Worm (Caenorhabditis elegans) whole organism, late embryonic: ENCODE data around the gene irld-27.

ENCODE experiments used
- F13H6.1 ChIP-seq: sonication (generic microtip); optimal IDR thresholded peaks from 2 replicates; lab custom pipeline; 2016; ENCODE audit warnings: missing genetic modification characterization, missing compliant biosample characterization
- K02D7.2 ChIP-seq: sonication (generic microtip); optimal IDR thresholded peaks from 2 replicates; lab custom pipeline; 2017; ENCODE audit warnings: mild to moderate bottlenecking, missing genetic modification characterization, missing compliant biosample characterization
- Y22D7AL.16 ChIP-seq: sonication (generic microtip); optimal IDR thresholded peaks from 2 replicates; lab custom pipeline; 2016; ENCODE audit warnings: missing genetic modification characterization, missing compliant biosample characterization
- ahr-1 ChIP-seq: sonication (generic microtip); optimal IDR thresholded peaks from 2 replicates; lab custom pipeline; 2016; ENCODE audit warnings: missing genetic modification characterization, missing compliant biosample characterization
- ceh-14 ChIP-seq: sonication (generic microtip); optimal IDR thresholded peaks from 2 replicates; lab custom pipeline; 2016; ENCODE audit warnings: missing genotype, missing genetic modification characterization, missing compliant biosample characterization
- ceh-19 ChIP-seq: fragments of 200-800 bp; sonication (Bioruptor generic); optimal IDR thresholded peaks from 2 replicates; lab custom pipeline; 2018; ENCODE audit warnings: mild to moderate bottlenecking, missing genetic modification characterization, missing compliant biosample characterization
- ceh-2 ChIP-seq: sonication (generic microtip); optimal IDR thresholded peaks from 2 replicates; lab custom pipeline; 2016; ENCODE audit warnings: missing genotype, missing genetic modification characterization, missing compliant biosample characterization
- ceh-22 ChIP-seq: sonication (generic microtip); optimal IDR thresholded peaks from 2 replicates; lab custom pipeline; 2017; ENCODE audit warnings: missing biosample characterization, missing genetic modification characterization
- ceh-24 ChIP-seq: sonication (generic microtip); optimal IDR thresholded peaks from 2 replicates; lab custom pipeline; 2016; ENCODE audit warnings: mild to moderate bottlenecking, missing genetic modification characterization, missing compliant biosample characterization
- ceh-30 ChIP-seq: fragments of 150-350 bp; optimal IDR thresholded peaks from 2 replicates; lab custom pipeline; 2014; ENCODE audit warnings: missing biosample characterization, missing genetic modification characterization
- ceh-48 ChIP-seq: sonication (generic microtip); optimal IDR thresholded peaks from 2 replicates; lab custom pipeline; 2016; ENCODE audit warnings: missing genetic modification characterization, inconsistent platforms, missing compliant biosample characterization
- che-1 ChIP-seq: sonication (generic microtip); optimal IDR thresholded peaks from 2 replicates; lab custom pipeline; 2016; ENCODE audit warnings: mild to moderate bottlenecking, missing genetic modification characterization, missing compliant biosample characterization
- dmd-4 ChIP-seq: sonication (generic microtip); optimal IDR thresholded peaks from 2 replicates; lab custom pipeline; 2016; ENCODE audit warnings: borderline replicate concordance, missing genetic modification characterization, missing compliant biosample characterization
- elt-4 ChIP-seq: sonication (generic microtip); optimal IDR thresholded peaks from 2 replicates; lab custom pipeline; 2016; ENCODE audit warnings: missing genetic modification characterization, missing compliant biosample characterization
- eyg-1 ChIP-seq: sonication (generic microtip); optimal IDR thresholded peaks from 2 replicates; lab custom pipeline; 2016; ENCODE audit warnings: missing genotype, missing genetic modification characterization, missing compliant biosample characterization
- fkh-10 ChIP-seq: fragments of 150-350 bp; optimal IDR thresholded peaks from 2 replicates; lab custom pipeline; 2014; ENCODE audit warnings: missing biosample characterization, missing genetic modification reagents, missing genetic modification characterization
- fkh-6 ChIP-seq: sonication (generic microtip); optimal IDR thresholded peaks from 2 replicates; lab custom pipeline; 2016; ENCODE audit warnings: missing genetic modification characterization, missing compliant biosample characterization
- gmeb-2 ChIP-seq: sonication (generic microtip); optimal IDR thresholded peaks from 2 replicates; lab custom pipeline; 2016; ENCODE audit warnings: missing genetic modification characterization, inconsistent platforms, missing compliant biosample characterization
- hlh-15 ChIP-seq: sonication (generic microtip); optimal IDR thresholded peaks from 2 replicates; lab custom pipeline; 2016; ENCODE audit warnings: missing genetic modification characterization, missing compliant biosample characterization
- lin-11 ChIP-seq: fragments of 200-800 bp; sonication (Bioruptor generic); optimal IDR thresholded peaks from 2 replicates; lab custom pipeline; 2018; ENCODE audit warnings: mild to moderate bottlenecking, missing genetic modification characterization, missing compliant biosample characterization
- madf-2 ChIP-seq: sonication (generic microtip); optimal IDR thresholded peaks from 2 replicates; lab custom pipeline; 2017; ENCODE audit warnings: missing genetic modification characterization, missing compliant biosample characterization
- mec-3 ChIP-seq: sonication (generic microtip); optimal IDR thresholded peaks from 2 replicates; lab custom pipeline; 2016; ENCODE audit warnings: borderline replicate concordance, missing genetic modification characterization, missing compliant biosample characterization
- nfya-1 ChIP-seq: sonication (generic microtip); optimal IDR thresholded peaks from 2 replicates; lab custom pipeline; 2017; ENCODE audit warnings: missing genetic modification characterization, mild to moderate bottlenecking, missing compliant biosample characterization, antibody characterized with exemption, moderate library complexity
- nhr-11 ChIP-seq: fragments of 150-350 bp; optimal IDR thresholded peaks from 2 replicates; lab custom pipeline; 2014; ENCODE audit warnings: missing biosample characterization, missing genetic modification characterization
- nhr-232 ChIP-seq: sonication (generic microtip); optimal IDR thresholded peaks from 2 replicates; lab custom pipeline; 2016; ENCODE audit warnings: missing genetic modification characterization, missing compliant biosample characterization
- odd-2 ChIP-seq: sonication (generic microtip); optimal IDR thresholded peaks from 2 replicates; lab custom pipeline; 2017; ENCODE audit warnings: antibody characterized with exemption, mild to moderate bottlenecking, missing genetic modification characterization, missing compliant biosample characterization
- pag-3 ChIP-seq: sonication (generic microtip); optimal IDR thresholded peaks from 2 replicates; lab custom pipeline; 2016; ENCODE audit warnings: missing compliant biosample characterization, missing genetic modification characterization, borderline replicate concordance
- pat-9 ChIP-seq: fragments of 200-800 bp; sonication (Bioruptor generic); optimal IDR thresholded peaks from 2 replicates; lab custom pipeline; 2018; ENCODE audit warnings: mild to moderate bottlenecking, missing genetic modification characterization, moderate library complexity, missing compliant biosample characterization
- pha-2 ChIP-seq: sonication (generic microtip); optimal IDR thresholded peaks from 2 replicates; lab custom pipeline; 2017; ENCODE audit warnings: mild to moderate bottlenecking, missing genetic modification characterization, missing compliant biosample characterization
- pha-4 ChIP-seq: fragments of 150-350 bp; optimal IDR thresholded peaks from 2 replicates; lab custom pipeline; 2018; ENCODE audit warnings: missing biosample characterization, missing genetic modification reagents, missing genetic modification characterization
- pros-1 ChIP-seq: fragments of 150-350 bp; optimal IDR thresholded peaks from 2 replicates; lab custom pipeline; 2014; ENCODE audit warnings: missing biosample characterization, missing genetic modification reagents, missing genetic modification characterization
- ref-2 ChIP-seq: sonication (generic microtip); optimal IDR thresholded peaks from 2 replicates; lab custom pipeline; 2016; ENCODE audit warnings: missing genetic modification characterization, missing compliant biosample characterization
- sdc-2 ChIP-seq: sonication (generic microtip); optimal IDR thresholded peaks from 2 replicates; lab custom pipeline; 2016; ENCODE audit warnings: missing genotype, missing genetic modification characterization, missing compliant biosample characterization
- tbx-7 ChIP-seq: sonication (generic microtip); optimal IDR thresholded peaks from 2 replicates; lab custom pipeline; 2016; ENCODE audit warnings: missing genotype, missing genetic modification characterization, missing compliant biosample characterization
- ttx-3 ChIP-seq: sonication (generic microtip); optimal IDR thresholded peaks from 2 replicates; lab custom pipeline; 2016; ENCODE audit warnings: missing genetic modification reagents, missing genetic modification characterization, missing compliant biosample characterization
- unc-55 ChIP-seq: sonication (generic microtip); optimal IDR thresholded peaks from 2 replicates; lab custom pipeline; 2017; ENCODE audit warnings: missing biosample characterization, missing genetic modification reagents, missing genetic modification characterization
- zip-5 ChIP-seq: sonication (generic microtip); optimal IDR thresholded peaks from 2 replicates; lab custom pipeline; 2016; ENCODE audit warnings: missing genetic modification characterization, missing compliant biosample characterization

irld-27 gene

ce11 chrII:3344917-3345316, 12.8 kb downstream of the irld-27 start, which contains the start of gene bath-28:
Gene bath-28, minus strand, starts transcription at chrII:3344967.
- TF ChIP-seq ceh-48 (tag; lab: Kevin White, UChicago) (no peak), nfya-1 (tag; lab: Kevin White, UChicago) (no peak), zip-5 (tag; lab: Kevin White, UChicago) (no peak), madf-2 (no peak), Y22D7AL.16 (tag; lab: Kevin White, UChicago) (no peak)

- no peak for TF ChIP-seq nhr-232 (tag; lab: Kevin White, UChicago)
Measured at ce11 chrII:3346328-3346780, 14.2 kb downstream of the irld-27 start, which contains the start of gene bath-30. Gene bath-30, minus strand, starts transcription at chrII:3346378.

DNA sequence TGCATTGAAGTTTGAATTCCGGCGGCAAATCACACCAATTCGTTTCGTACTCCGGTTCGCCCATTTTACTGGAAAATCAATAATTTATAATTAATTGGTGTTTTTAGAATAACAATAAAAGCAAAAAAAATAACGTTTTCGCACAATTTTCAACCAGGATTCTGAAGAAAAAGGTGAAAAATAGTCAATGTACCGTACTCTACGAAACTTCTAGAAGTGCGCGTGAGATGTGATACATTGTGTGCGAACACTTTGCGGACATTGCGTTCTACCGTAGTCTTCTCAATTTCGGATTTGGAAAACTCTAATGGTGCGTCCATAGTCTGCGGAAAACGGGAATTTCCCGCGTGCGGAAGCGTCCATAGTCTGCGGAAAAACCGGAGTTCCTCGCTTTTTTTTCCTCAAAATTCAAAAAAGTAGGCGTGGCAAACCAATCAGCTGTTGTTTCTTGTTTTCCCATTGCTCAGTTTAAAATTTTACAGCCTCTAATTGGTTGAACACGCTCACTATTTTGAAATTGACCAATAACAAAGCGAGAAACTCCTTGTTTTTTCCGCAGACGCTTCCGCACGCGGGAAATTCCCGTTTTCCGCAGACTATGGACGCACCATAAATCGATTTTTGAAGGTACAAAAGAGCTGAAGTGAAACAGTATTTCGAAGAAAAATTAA, 15.9 kb downstream of the irld-27 start, which contains the start of the genes F14D2.14 and bath-29:
F14D2.14 (minus strand) TSS at position 51 of the 671 bp plus-strand sequence.
bath-29 (plus strand) TSS at position 621 of the 671 bp plus-strand sequence.
- TF ChIP-seq lin-11 (tag; lab: Kevin White, UChicago) (no peak), unc-55 (GFP tag; lab: Kevin White, UChicago) (no peak), dmd-4 (tag; lab: Kevin White, UChicago) (no peak), ceh-30 (tag; lab: Kevin White, UChicago) (no peak), nfya-1 (tag; lab: Kevin White, UChicago) (no peak), ttx-3 (tag; lab: Kevin White, UChicago) (no peak), eyg-1 (no peak), gmeb-2 (no peak), ceh-48 (tag; lab: Kevin White, UChicago) (no peak), pat-9 (no peak), ceh-2 (tag; lab: Kevin White, UChicago) (no peak), ceh-19 (no peak), ref-2 (tag; lab: Kevin White, UChicago) (no peak)
- TF ChIP-seq, all 69 proteins: peak for 0

- no peak for TF ChIP-seq ceh-14 (tag; lab: Kevin White, UChicago)
- no peak for TF ChIP-seq ceh-22 (tag; lab: Kevin White, UChicago)
- no peak for TF ChIP-seq fkh-10
- no peak for TF ChIP-seq pag-3 (tag; lab: Kevin White, UChicago)
- no peak for TF ChIP-seq fkh-6 (tag; lab: Kevin White, UChicago)
- no peak for TF ChIP-seq che-1 (tag; lab: Kevin White, UChicago)
- TF ChIP-seq pha-4 (tag; lab: Kevin White, UChicago) = no peak
- no peak for TF ChIP-seq nhr-11 (tag; lab: Kevin White, UChicago)
- no peak for TF ChIP-seq mec-3 (tag; lab: Kevin White, UChicago)
- TF ChIP-seq pros-1 = no peak
- no peak for TF ChIP-seq pha-2
- TF ChIP-seq ceh-24 (tag; lab: Kevin White, UChicago) = no peak
Measured at ce11 chrII:3349820-3350291, 17.7 kb downstream of the irld-27 start, which contains the start of gene F14D2.8. Gene F14D2.8, minus strand, starts transcription at chrII:3349870.

DNA sequence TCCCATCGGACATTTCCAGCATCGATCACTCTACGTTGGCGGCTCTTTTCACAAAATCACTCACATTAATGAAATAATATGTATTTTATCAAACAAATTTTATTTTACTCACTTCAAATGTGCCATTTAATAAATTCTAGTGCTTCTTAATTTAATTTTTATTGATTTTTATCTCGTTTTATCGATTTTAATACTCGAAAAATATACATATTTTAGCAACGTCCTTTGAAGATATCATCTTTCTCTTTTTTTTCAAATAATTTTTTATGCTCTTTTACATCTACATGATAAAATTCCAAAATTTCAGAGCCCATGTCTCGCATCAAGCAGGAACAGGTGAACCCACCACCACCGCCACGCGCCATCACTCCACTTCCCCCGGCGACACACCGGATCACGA, 26.7 kb downstream of the irld-27 start, which contains the start of the genes lido-14 and bath-27:
lido-14 (plus strand) TSS at position 301 of the 400 bp plus-strand sequence.
bath-27 (plus strand) TSS at position 306 of the 400 bp plus-strand sequence.
- TF ChIP-seq pha-4 (tag; lab: Kevin White, UChicago) (no peak), pha-2 (no peak), elt-4 (tag; lab: Kevin White, UChicago) (no peak), madf-2 (no peak), sdc-2 (tag; lab: Kevin White, UChicago) (no peak), hlh-15 (tag; lab: Kevin White, UChicago) (no peak), ceh-24 (tag; lab: Kevin White, UChicago) (no peak), F13H6.1 (no peak), K02D7.2 (tag; lab: Kevin White, UChicago) (no peak), odd-2 (tag; lab: Kevin White, UChicago) (no peak), mec-3 (tag; lab: Kevin White, UChicago) (no peak), dmd-4 (tag; lab: Kevin White, UChicago) (no peak), ahr-1 (no peak), tbx-7 (tag; lab: Kevin White, UChicago) (no peak)
